Worm (Caenorhabditis elegans) whole organism, young adult: ENCODE results near the gene nspe-4.

Source experiments
- ama-1 ChIP-seq, 3 experiments: fragments of 150-350 bp in 1 of 3; sonication (generic microtip) in 2 of 3; optimal IDR thresholded peaks; 2 replicates each; lab custom pipeline; 2014 to 2018; ENCODE audit warnings: missing biosample characterization in 2 of 3, missing genetic modification characterization in 2 of 3, missing genetic modification reagents in 2 of 3
- ceh-40 ChIP-seq: fragments of 200-800 bp; sonication (Bioruptor generic); IDR thresholded peaks from 2 replicates; pipeline ENCODE4 v1.3.6; 2022; ENCODE audit warnings: missing genetic modification characterization, missing compliant biosample characterization
- ceh-79 ChIP-seq: sonication (generic microtip); optimal IDR thresholded peaks from 2 replicates; lab custom pipeline; 2017; ENCODE audit warnings: mild to moderate bottlenecking, missing genetic modification characterization, missing compliant biosample characterization
- egl-18 ChIP-seq: fragments of 200-800 bp; sonication (Bioruptor generic); IDR thresholded peaks from 2 replicates; pipeline ENCODE4 v1.3.6; 2022; ENCODE audit warnings: missing genetic modification reagents, missing genetic modification characterization, missing compliant biosample characterization
- hmg-20 ChIP-seq: fragments of 200-800 bp; sonication (Bioruptor generic); IDR thresholded peaks from 2 replicates; pipeline ENCODE4 v1.3.6; 2022; ENCODE audit warnings: missing genetic modification reagents, missing genetic modification characterization, missing compliant biosample characterization
- hsf-1 ChIP-seq: fragments of 200-800 bp; sonication (Bioruptor generic); IDR thresholded peaks from 2 replicates; pipeline ENCODE4 v1.3.6; 2022; ENCODE audit warnings: missing genetic modification reagents, missing genetic modification characterization, missing compliant biosample characterization
- let-607 ChIP-seq, 2 experiments: fragments of 200-800 bp in 1 of 2; sonication (Bioruptor generic) in 1 of 2; sonication (generic microtip) in 1 of 2; optimal IDR thresholded peaks; 2 replicates each; lab custom pipeline; 2016 to 2018; ENCODE audit warnings: mild to moderate bottlenecking in 2 of 2, missing compliant biosample characterization in 2 of 2, missing genetic modification characterization in 2 of 2, moderate library complexity in 2 of 2, missing genotype in 1 of 2
- mcd-1 ChIP-seq: fragments of 200-800 bp; sonication (Bioruptor generic); IDR thresholded peaks from 2 replicates; pipeline ENCODE4 v1.3.6; 2022; ENCODE audit warnings: missing genetic modification reagents, missing genetic modification characterization, missing compliant biosample characterization
- mes-4 ChIP-seq: sonication (generic microtip); optimal IDR thresholded peaks from 2 replicates; lab custom pipeline; 2016; ENCODE audit warnings: missing genotype, missing genetic modification characterization, missing compliant biosample characterization
- nfya-2 ChIP-seq: fragments of 200-800 bp; sonication (Bioruptor generic); IDR thresholded peaks from 2 replicates; pipeline ENCODE4 v1.3.6; 2022; ENCODE audit warnings: missing genetic modification reagents, missing genetic modification characterization, missing compliant biosample characterization
- nhr-27 ChIP-seq: fragments of 200-800 bp; sonication (Bioruptor generic); optimal IDR thresholded peaks from 2 replicates; lab custom pipeline; 2018; ENCODE audit warnings: mild to moderate bottlenecking, missing genetic modification characterization, moderate library complexity, missing compliant biosample characterization
- unc-62 ChIP-seq: fragments of 150-350 bp; optimal IDR thresholded peaks from 2 replicates; lab custom pipeline; 2014; ENCODE audit warnings: missing biosample characterization, missing genetic modification reagents, missing genetic modification characterization
- ztf-28 ChIP-seq: fragments of 200-800 bp; sonication (Bioruptor generic); IDR thresholded peaks from 2 replicates; pipeline ENCODE4 v1.3.6; 2022; ENCODE audit warnings: missing genetic modification reagents, missing genetic modification characterization, missing compliant biosample characterization

- TF ChIP-seq egl-18 (GFP tag; lab: Robert Waterston, UW) (no peak), ama-1 (optimal IDR thresholded peaks at IDR 0.05; lab: Kevin White, UChicago) (no peak), ama-1 (GFP tag; optimal IDR thresholded peaks at IDR 0.05; lab: Kevin White, UChicago) (no peak), unc-62 (no peak), nhr-27 (tag; lab: Kevin White, UChicago) (no peak), ceh-40 (no peak), nfya-2 (GFP tag; lab: Robert Waterston, UW) (no peak), mcd-1 (GFP tag; lab: Robert Waterston, UW) (no peak), let-607 (tag; optimal IDR thresholded peaks at IDR 0.05; lab: Kevin White, UChicago) (no peak), ceh-79 (no peak), ztf-28 (GFP tag; lab: Robert Waterston, UW) (no peak), hsf-1 (GFP tag; lab: Robert Waterston, UW) (no peak), hmg-20 (GFP tag; lab: Robert Waterston, UW) (no peak), mes-4 (no peak)
Observed at ce11 chrII:12565851-12566250, 46.5 kb upstream of the nspe-4 start, which contains the start of gene F49C5.7.
